Fruit fly (Drosophila melanogaster) whole organism, wandering third instar larva: ENCODE data around the gene CG12024.

Experiments used
- Abd-B ChIP-seq: fragments of >200 bp; optimal IDR thresholded peaks from 2 replicates; lab custom pipeline; 2017; ENCODE audit warnings: missing biosample characterization, missing genetic modification characterization
- CG9705 ChIP-seq: fragments of 200-800 bp; sonication (Bioruptor generic); optimal IDR thresholded peaks from 2 replicates; lab custom pipeline; 2018; ENCODE audit warnings: missing biosample characterization, mild to moderate bottlenecking, missing genetic modification characterization
- Dfd ChIP-seq: fragments of >200 bp; optimal IDR thresholded peaks from 2 replicates; lab custom pipeline; 2017; ENCODE audit warnings: missing biosample characterization, missing genetic modification characterization
- HLH106 ChIP-seq: fragments of 200-800 bp; optimal IDR thresholded peaks from 3 replicates; lab custom pipeline; 2019; ENCODE audit warnings: missing biosample characterization, mild to moderate bottlenecking, missing genetic modification characterization, moderate library complexity
- Hnf4 ChIP-seq: fragments of 200-800 bp; sonication (Bioruptor generic); optimal IDR thresholded peaks from 2 replicates; lab custom pipeline; 2016; ENCODE audit warnings: missing biosample characterization, mild to moderate bottlenecking, missing genetic modification characterization
- Hr78 ChIP-seq: fragments of >200 bp; optimal IDR thresholded peaks from 2 replicates; lab custom pipeline; 2017; ENCODE audit warnings: missing biosample characterization, missing genetic modification characterization
- Hr83 ChIP-seq: fragments of 200-300 bp; sonication (Bioruptor generic); optimal IDR thresholded peaks from 2 replicates; lab custom pipeline; 2016; ENCODE audit warnings: missing biosample characterization, mild to moderate bottlenecking, missing genetic modification characterization, moderate library complexity; ENCODE audit not compliant: poor library complexity, severe bottlenecking
- Jra ChIP-seq: sonication (Bioruptor generic); optimal IDR thresholded peaks from 2 replicates; lab custom pipeline; 2016; ENCODE audit warnings: missing biosample characterization, missing genetic modification characterization
- Myc ChIP-seq: fragments of >200 bp; optimal IDR thresholded peaks from 2 replicates; lab custom pipeline; 2017
- N ChIP-seq: fragments of >200 bp; optimal IDR thresholded peaks from 2 replicates; lab custom pipeline; 2018; ENCODE audit warnings: missing biosample characterization, missing external identifiers, missing genetic modification characterization
- OdsH ChIP-seq: fragments of 200-800 bp; sonication (Bioruptor generic); optimal IDR thresholded peaks from 2 replicates; lab custom pipeline; 2016; ENCODE audit warnings: missing biosample characterization, mild to moderate bottlenecking, missing genetic modification characterization
- Rel ChIP-seq, 2 experiments: fragments of 200-800 bp; sonication (Bioruptor generic) in 1 of 2; optimal IDR thresholded peaks; 2 replicates in 1 of 2; 3 replicates in 1 of 2; lab custom pipeline; 2016 to 2019; ENCODE audit warnings: mild to moderate bottlenecking in 2 of 2, missing biosample characterization in 2 of 2, missing genetic modification characterization in 2 of 2, moderate library complexity in 1 of 2
- Sp1 ChIP-seq: fragments of 200-800 bp; sonication (Bioruptor generic); optimal IDR thresholded peaks from 3 replicates; lab custom pipeline; 2019; ENCODE audit warnings: missing biosample characterization, mild to moderate bottlenecking, missing genetic modification characterization, moderate library complexity
- br ChIP-seq: fragments of 200-800 bp; sonication (Bioruptor generic); optimal IDR thresholded peaks from 2 replicates; lab custom pipeline; 2016; ENCODE audit warnings: missing biosample characterization, missing genetic modification characterization
- brk ChIP-seq: fragments of 200-800 bp; sonication (Bioruptor generic); optimal IDR thresholded peaks from 2 replicates; lab custom pipeline; 2016; ENCODE audit warnings: missing biosample characterization, mild to moderate bottlenecking, missing genetic modification characterization
- dl ChIP-seq, 2 experiments: fragments of 175-275, 200-275 bp in 1 of 2; fragments of 200-275 bp in 1 of 2; sonication (Bioruptor generic); optimal IDR thresholded peaks; lab custom pipeline; 2018; ENCODE audit warnings: mild to moderate bottlenecking in 2 of 2, missing biosample characterization in 2 of 2, missing genetic modification characterization in 2 of 2, moderate library complexity in 2 of 2; ENCODE audit not compliant: partially characterized antibody in 2 of 2, insufficient read depth in 1 of 2
- dmrt93B ChIP-seq: fragments of 200-800 bp; sonication (Bioruptor generic); optimal IDR thresholded peaks from 2 replicates; lab custom pipeline; 2018; ENCODE audit warnings: missing biosample characterization, mild to moderate bottlenecking, missing genetic modification characterization
- dsf ChIP-seq: sonication (Bioruptor generic); optimal IDR thresholded peaks from 2 replicates; lab custom pipeline; 2016; ENCODE audit warnings: missing biosample characterization, missing genetic modification characterization, borderline replicate concordance
- ey ChIP-seq: fragments of 200-800 bp; sonication (Bioruptor generic); optimal IDR thresholded peaks from 2 replicates; lab custom pipeline; 2016; ENCODE audit warnings: missing biosample characterization, missing genetic modification characterization
- foxo ChIP-seq, 2 experiments: fragments of 200-800 bp; sonication (Bioruptor generic); optimal IDR thresholded peaks; 2 replicates in 1 of 2; 3 replicates in 1 of 2; lab custom pipeline; 2016 to 2017; ENCODE audit warnings: missing biosample characterization in 2 of 2, missing genetic modification characterization in 2 of 2
- fru ChIP-seq: fragments of 200-800 bp; sonication (Bioruptor generic); optimal IDR thresholded peaks from 3 replicates; lab custom pipeline; 2016; ENCODE audit warnings: missing biosample characterization, mild to moderate bottlenecking, missing genetic modification characterization
- jim ChIP-seq: fragments of 175-275, 200-325 bp; sonication (Bioruptor generic); optimal IDR thresholded peaks from 2 replicates; lab custom pipeline; 2016; ENCODE audit warnings: missing biosample characterization, mild to moderate bottlenecking, missing genetic modification characterization
- lola ChIP-seq: fragments of >200 bp; optimal IDR thresholded peaks from 2 replicates; lab custom pipeline; 2017; ENCODE audit warnings: missing biosample characterization, missing genetic modification characterization
- psq ChIP-seq: fragments of 200-800 bp; sonication (Bioruptor generic); optimal IDR thresholded peaks from 3 replicates; lab custom pipeline; 2017; ENCODE audit warnings: missing biosample characterization, mild to moderate bottlenecking, missing genetic modification characterization, moderate library complexity
- rgr ChIP-seq: fragments of 200-800 bp; sonication (Bioruptor generic); optimal IDR thresholded peaks from 3 replicates; lab custom pipeline; 2016; ENCODE audit warnings: missing biosample characterization, mild to moderate bottlenecking, missing genetic modification characterization
- sage ChIP-seq: fragments of 200-800 bp; sonication (Bioruptor generic); optimal IDR thresholded peaks from 2 replicates; lab custom pipeline; 2016; ENCODE audit warnings: missing biosample characterization, mild to moderate bottlenecking, missing genetic modification characterization
- sv ChIP-seq: fragments of 200-800 bp; sonication (Bioruptor generic); optimal IDR thresholded peaks from 3 replicates; lab custom pipeline; 2016; ENCODE audit warnings: missing biosample characterization, missing genetic modification characterization
- tai ChIP-seq: sonication (Bioruptor generic); optimal IDR thresholded peaks from 2 replicates; lab custom pipeline; 2016; ENCODE audit warnings: missing biosample characterization, missing genetic modification characterization
- usp ChIP-seq: fragments of >200 bp; optimal IDR thresholded peaks from 2 replicates; lab custom pipeline; 2017; ENCODE audit warnings: missing biosample characterization, missing genetic modification characterization
- woc ChIP-seq: sonication (Bioruptor generic); optimal IDR thresholded peaks from 2 replicates; lab custom pipeline; 2016; ENCODE audit warnings: missing biosample characterization, mild to moderate bottlenecking, missing genetic modification characterization

Gene CG12024

DNA sequence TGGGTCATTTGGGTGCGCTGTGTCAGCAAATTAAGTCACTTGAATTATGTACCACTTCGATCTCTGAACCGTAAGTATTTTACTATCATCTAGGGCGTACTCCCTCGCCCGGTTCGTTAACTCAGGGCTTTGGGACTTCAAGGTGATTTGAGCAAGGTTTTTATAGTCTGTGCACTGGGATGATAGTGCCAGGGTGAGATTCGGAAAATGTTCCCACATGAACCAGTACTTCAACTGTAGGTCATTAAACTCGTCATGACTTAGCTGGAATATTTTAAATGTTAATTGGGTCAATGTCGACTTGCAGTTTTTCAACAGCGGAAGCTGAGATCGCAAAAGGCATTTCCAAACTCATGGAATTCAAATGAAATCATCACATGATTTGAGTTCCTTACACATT lies 1.5 kb upstream of the CG12024 start, which contains the start of gene CNMa:
CNMa (minus strand) TSS at position 101 of the 400 bp plus-strand sequence.
- no peak for TF ChIP-seq dl (GFP tag; optimal IDR thresholded peaks at IDR 0.05; lab: Kevin White, UChicago; ENCODE audit: insufficient read depth in 1 of 2, partially characterized antibody in 2 of 2)
- TF ChIP-seq lola (GFP tag; lab: Kevin White, UChicago) = no peak
- no peak for TF ChIP-seq Dfd (GFP tag; lab: Kevin White, UChicago)
- no peak for TF ChIP-seq psq (GFP tag; lab: Kevin White, UChicago)
- no peak for TF ChIP-seq usp (GFP tag; lab: Kevin White, UChicago)
- no peak for TF ChIP-seq Rel (GFP tag; optimal IDR thresholded peaks at IDR 0.05; lab: Kevin White, UChicago)
- TF ChIP-seq Rel (tag; optimal IDR thresholded peaks at IDR 0.05; lab: Kevin White, UChicago) = no peak
- TF ChIP-seq Abd-B (GFP tag; lab: Kevin White, UChicago) = no peak
- no peak for TF ChIP-seq OdsH
- no peak for TF ChIP-seq dsf (GFP tag; lab: Kevin White, UChicago)
- no peak for TF ChIP-seq foxo (GFP tag; optimal IDR thresholded peaks at IDR 0.05; lab: Kevin White, UChicago)
- no peak for TF ChIP-seq woc (GFP tag; lab: Kevin White, UChicago)
- TF ChIP-seq N = no peak
- TF ChIP-seq sage (GFP tag; lab: Kevin White, UChicago) = no peak
- no peak for TF ChIP-seq jim
- TF ChIP-seq fru (GFP tag; lab: Kevin White, UChicago) = no peak
- no peak for TF ChIP-seq Hr78
- no peak for TF ChIP-seq brk (GFP tag; lab: Kevin White, UChicago)

dm6 chr3L:1859563-1859962 lies 2.6 kb downstream of the CG12024 start:
- peak; percentile 8 for TF ChIP-seq CG9705 (GFP tag; lab: Kevin White, UChicago)
- peak; percentile 8 for TF ChIP-seq rgr (GFP tag; lab: Kevin White, UChicago)
- peak; percentile 5 for TF ChIP-seq Dfd (GFP tag; lab: Kevin White, UChicago)
- peak; percentile 53 for TF ChIP-seq Hr83 (GFP tag; lab: Kevin White, UChicago)
- TF ChIP-seq usp (GFP tag; lab: Kevin White, UChicago) = no peak
- no peak for TF ChIP-seq brk (GFP tag; lab: Kevin White, UChicago)
- TF ChIP-seq Sp1 (GFP tag; lab: Kevin White, UChicago) = peak; percentile 22
- peak; percentile 17 for TF ChIP-seq HLH106 (tag; lab: Kevin White, UChicago)
- TF ChIP-seq foxo (GFP tag; optimal IDR thresholded peaks at IDR 0.05; lab: Kevin White, UChicago) = no peak

DNA sequence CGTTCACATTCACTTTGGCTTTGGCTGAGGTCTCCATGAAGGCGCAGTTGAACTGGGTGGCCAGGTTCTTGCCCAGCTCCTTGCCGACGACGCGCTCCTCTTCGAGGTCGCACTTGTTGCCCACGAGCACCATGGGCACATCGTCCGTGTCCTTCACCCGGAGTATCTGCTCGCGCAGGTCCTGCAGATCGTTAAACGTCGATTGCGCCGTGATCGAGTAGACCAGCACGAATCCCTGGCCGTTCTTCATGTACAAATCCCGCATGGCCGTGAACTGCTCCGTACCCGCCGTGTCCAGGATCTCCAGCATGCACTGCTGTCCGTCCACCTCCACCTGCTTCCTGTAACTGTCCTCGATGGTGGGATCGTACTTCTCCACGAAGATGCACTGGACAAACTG lies 3.8 kb downstream of the CG12024 start:
- TF ChIP-seq OdsH (no peak), Myc (no peak), N (no peak), dmrt93B (GFP tag; lab: Kevin White, UChicago) (no peak), usp (GFP tag; lab: Kevin White, UChicago) (no peak), woc (GFP tag; lab: Kevin White, UChicago) (no peak), sv (GFP tag; lab: Kevin White, UChicago) (no peak), brk (GFP tag; lab: Kevin White, UChicago) (no peak), ey (GFP tag; lab: Kevin White, UChicago) (no peak), br (GFP tag; lab: Kevin White, UChicago) (no peak), Jra (GFP tag; lab: Kevin White, UChicago) (no peak), Abd-B (GFP tag; lab: Kevin White, UChicago) (no peak), tai (GFP tag; lab: Kevin White, UChicago) (no peak), Hnf4 (no peak), Hr78 (no peak)

- TF ChIP-seq N (peak; percentile 81), Sp1 (GFP tag; lab: Kevin White, UChicago) (no peak), CG9705 (GFP tag; lab: Kevin White, UChicago) (no peak), Rel (GFP tag; optimal IDR thresholded peaks at IDR 0.05; lab: Kevin White, UChicago) (peak; percentile 5), Rel (tag; optimal IDR thresholded peaks at IDR 0.05; lab: Kevin White, UChicago) (peak; percentile 11), Myc (no peak), dl (GFP tag; optimal IDR thresholded peaks at IDR 0.05; lab: Kevin White, UChicago; ENCODE audit: insufficient read depth in 1 of 2, partially characterized antibody in 2 of 2) (peak in 1 of 2 experiments; percentile 2)
Observed at dm6 chr3L:1861400-1861793, 4.4 kb downstream of the CG12024 start.
